Fruit fly (Drosophila melanogaster) whole organism: ENCODE data around the gene CG3517.

ENCODE experiments used
- CG8478 ChIP-seq: fragments of >200 bp; optimal IDR thresholded peaks from 2 replicates; lab custom pipeline; 2018; ENCODE audit warnings: inconsistent platforms
- Dll ChIP-seq: fragments of >200 bp; optimal IDR thresholded peaks from 2 replicates; lab custom pipeline; 2017
- pan ChIP-seq: fragments of >200 bp; optimal IDR thresholded peaks from 2 replicates; lab custom pipeline; 2017
- usp ChIP-seq: fragments of >200 bp; optimal IDR thresholded peaks from 2 replicates; lab custom pipeline; 2017; ENCODE audit warnings: missing biosample characterization, missing genetic modification characterization, mixed read lengths

- no peak for TF ChIP-seq CG8478 (lab: Kevin White, UChicago)
- TF ChIP-seq usp = no peak
- no peak for TF ChIP-seq pan (lab: Kevin White, UChicago)
- TF ChIP-seq Dll = no peak
Observed at dm6 chr3R:19383298-19383697, 41.7 kb downstream of the CG3517 start.
